Worm (Caenorhabditis elegans): ENCODE measurements around the gene glod-4.

Gene glod-4

ce11 chrIII:4175489-4175888 is 22.1 kb downstream of the glod-4 start:
- TF ChIP-seq ama-1 (optimal IDR thresholded peaks at IDR 0.05) (no peak), mec-3 (tag; optimal IDR thresholded peaks at IDR 0.05; ENCODE audit: borderline replicate concordance) (no peak), ceh-45 (GFP tag; IDR thresholded peaks at IDR 0.05) (no peak), K09A11.1 (tag; optimal IDR thresholded peaks at IDR 0.05; ENCODE audit: insufficient read depth) (no peak)

ce11 chrIII:4176109-4176596 is 22.8 kb downstream of the glod-4 start, which contains the start of the genes hrde-1 and C16C10.13:
Gene hrde-1 (minus strand): TSS chrIII:4176159.
Gene C16C10.13 (plus strand): TSS chrIII:4176440.
- TF ChIP-seq ceh-14 (tag; optimal IDR thresholded peaks at IDR 0.05) (no peak), C38D4.7 (GFP tag; optimal IDR thresholded peaks at IDR 0.05) (no peak), ttx-3 (tag; optimal IDR thresholded peaks at IDR 0.05) (no peak), unc-42 (tag; optimal IDR thresholded peaks at IDR 0.05) (no peak)

- no peak for TF ChIP-seq mec-3 (tag; optimal IDR thresholded peaks at IDR 0.05; ENCODE audit: borderline replicate concordance)
- TF ChIP-seq pha-4 (tag; optimal IDR thresholded peaks at IDR 0.05): no peak
- TF ChIP-seq eyg-1 (tag; optimal IDR thresholded peaks at IDR 0.05): no peak
- TF ChIP-seq pat-9 (tag; optimal IDR thresholded peaks at IDR 0.05): no peak
- no peak for TF ChIP-seq unc-55 (GFP tag; optimal IDR thresholded peaks at IDR 0.05)
- TF ChIP-seq ceh-30 (tag; optimal IDR thresholded peaks at IDR 0.05): no peak
- TF ChIP-seq lim-6 (tag; optimal IDR thresholded peaks at IDR 0.05): no peak
- TF ChIP-seq lin-11 (tag; optimal IDR thresholded peaks at IDR 0.05): no peak
- no peak for TF ChIP-seq syd-9 (tag; optimal IDR thresholded peaks at IDR 0.05)
- no peak for TF ChIP-seq fkh-10 (GFP tag; optimal IDR thresholded peaks at IDR 0.05)
- TF ChIP-seq ceh-19 (GFP tag; optimal IDR thresholded peaks at IDR 0.05): no peak
- no peak for TF ChIP-seq tbx-2 (tag; optimal IDR thresholded peaks at IDR 0.05)
These were observed 25.2 kb downstream of the glod-4 start, which contains the start of gene C16C10.2 for ce11 chrIII:4178564-4178963. Gene C16C10.2 (minus strand): TSS chrIII:4178664.

ce11 chrIII:4181338-4181737 is 27.9 kb downstream of the glod-4 start, which contains the start of gene C16C10.1:
Gene C16C10.1 (minus strand): TSS chrIII:4181438.
- TF ChIP-seq ahr-1 (tag; optimal IDR thresholded peaks at IDR 0.05) (no peak), ceh-22 (tag; optimal IDR thresholded peaks at IDR 0.05) (no peak), fkh-6 (tag; optimal IDR thresholded peaks at IDR 0.05) (no peak), tbx-2 (tag; optimal IDR thresholded peaks at IDR 0.05) (no peak), ama-1 (optimal IDR thresholded peaks at IDR 0.05) (no peak), F13H6.1 (tag; optimal IDR thresholded peaks at IDR 0.05) (no peak)

ce11 chrIII:4186751-4187309 is 33.4 kb downstream of the glod-4 start, which contains the start of gene lars-1:
Gene lars-1 (minus strand): TSS chrIII:4186801.
- TF ChIP-seq ref-2 (tag; optimal IDR thresholded peaks at IDR 0.05) (no peak), hlh-8 (tag; optimal IDR thresholded peaks at IDR 0.05) (no peak), madf-2 (tag; optimal IDR thresholded peaks at IDR 0.05) (no peak), ttx-3 (tag; optimal IDR thresholded peaks at IDR 0.05) (no peak), C38D4.7 (GFP tag; optimal IDR thresholded peaks at IDR 0.05) (no peak), che-1 (tag; optimal IDR thresholded peaks at IDR 0.05) (no peak), odd-2 (tag; optimal IDR thresholded peaks at IDR 0.05) (no peak), zip-5 (tag; optimal IDR thresholded peaks at IDR 0.05) (no peak), unc-3 (GFP tag; conservative IDR thresholded peaks at IDR 0.05) (no peak), unc-3 (tag; optimal IDR thresholded peaks at IDR 0.05) (no peak), rnt-1 (tag; optimal IDR thresholded peaks at IDR 0.05) (no peak), pros-1 (tag; optimal IDR thresholded peaks at IDR 0.05) (no peak), lin-11 (tag; optimal IDR thresholded peaks at IDR 0.05) (no peak), K02D7.2 (tag; optimal IDR thresholded peaks at IDR 0.05) (no peak), ceh-24 (tag; optimal IDR thresholded peaks at IDR 0.05) (no peak)
